Worm (Caenorhabditis elegans) whole organism, L2 larva: Measurements from ENCODE around the gene uroc-1.

Experiments used
- C34F6.9 ChIP-seq: fragments of 150-350 bp; optimal IDR thresholded peaks from 2 replicates; lab custom pipeline; 2014; ENCODE audit warnings: missing biosample characterization, missing genetic modification characterization
- F13H6.1 ChIP-seq: sonication (generic microtip); optimal IDR thresholded peaks from 2 replicates; lab custom pipeline; 2016; ENCODE audit warnings: missing genetic modification characterization, missing compliant biosample characterization
- R02D3.7 ChIP-seq: fragments of 150-350 bp; optimal IDR thresholded peaks from 2 replicates; lab custom pipeline; 2014; ENCODE audit warnings: missing biosample characterization, missing genetic modification characterization
- Y55F3AM.14 ChIP-seq: fragments of 200-800 bp; sonication (Bioruptor generic); optimal IDR thresholded peaks from 2 replicates; lab custom pipeline; 2018; ENCODE audit warnings: mild to moderate bottlenecking, missing genetic modification characterization, missing compliant biosample characterization
- ZK546.5 ChIP-seq: sonication (generic microtip); optimal IDR thresholded peaks from 2 replicates; lab custom pipeline; 2017; ENCODE audit warnings: missing biosample characterization, missing genetic modification characterization
- aly-2 ChIP-seq: fragments of 150-350 bp; optimal IDR thresholded peaks from 2 replicates; lab custom pipeline; 2014; ENCODE audit warnings: missing biosample characterization, missing genetic modification characterization
- ama-1 ChIP-seq: fragments of 150-350 bp; optimal IDR thresholded peaks from 2 replicates; lab custom pipeline; 2018; ENCODE audit warnings: inconsistent platforms
- blmp-1 ChIP-seq: sonication (generic microtip); optimal IDR thresholded peaks from 2 replicates; lab custom pipeline; 2017; ENCODE audit warnings: missing genetic modification characterization, mild to moderate bottlenecking, missing compliant biosample characterization, antibody characterized with exemption, moderate library complexity; ENCODE audit not compliant: insufficient read depth
- ceh-16 ChIP-seq: fragments of 150-350 bp; optimal IDR thresholded peaks from 2 replicates; lab custom pipeline; 2014; ENCODE audit warnings: missing biosample characterization, missing genetic modification characterization
- ceh-82 ChIP-seq: fragments of 150-350 bp; optimal IDR thresholded peaks from 2 replicates; lab custom pipeline; 2014; ENCODE audit warnings: missing biosample characterization, missing genetic modification characterization
- crh-2 ChIP-seq: sonication (generic microtip); optimal IDR thresholded peaks from 2 replicates; lab custom pipeline; 2017; ENCODE audit warnings: missing biosample characterization, missing genetic modification characterization
- dmd-4 ChIP-seq: sonication (generic microtip); optimal IDR thresholded peaks from 2 replicates; lab custom pipeline; 2017; ENCODE audit warnings: missing biosample characterization, missing genetic modification characterization
- egl-27 ChIP-seq: sonication (generic microtip); optimal IDR thresholded peaks from 3 replicates; lab custom pipeline; 2017; ENCODE audit warnings: missing biosample characterization, missing genetic modification reagents, missing genetic modification characterization
- elt-1 ChIP-seq: fragments of 150-350 bp; optimal IDR thresholded peaks from 2 replicates; lab custom pipeline; 2014; ENCODE audit warnings: missing biosample characterization, missing genetic modification characterization
- elt-3 ChIP-seq: sonication (generic microtip); optimal IDR thresholded peaks from 2 replicates; lab custom pipeline; 2017; ENCODE audit warnings: missing biosample characterization, missing genetic modification characterization
- fos-1 ChIP-seq: fragments of 150-350 bp; optimal IDR thresholded peaks from 2 replicates; lab custom pipeline; 2014; ENCODE audit warnings: missing biosample characterization, missing genetic modification characterization
- lin-39 ChIP-seq: fragments of 150-350 bp; optimal IDR thresholded peaks from 2 replicates; lab custom pipeline; 2014; ENCODE audit warnings: missing biosample characterization, missing genetic modification reagents, missing genetic modification characterization
- lsy-2 ChIP-seq, 2 experiments: fragments of 150-350 bp in 1 of 2; sonication (generic microtip) in 1 of 2; optimal IDR thresholded peaks; 2 replicates each; lab custom pipeline; 2014 to 2017; ENCODE audit warnings: missing biosample characterization in 2 of 2, missing genetic modification characterization in 2 of 2
- mbf-1 ChIP-seq: sonication (generic microtip); optimal IDR thresholded peaks from 2 replicates; lab custom pipeline; 2017; ENCODE audit warnings: missing biosample characterization, missing genetic modification characterization
- mdl-1 ChIP-seq, 2 experiments: fragments of 150-350 bp in 1 of 2; sonication (generic microtip) in 1 of 2; optimal IDR thresholded peaks; 2 replicates each; lab custom pipeline; 2017; ENCODE audit warnings: missing biosample characterization in 2 of 2, missing genetic modification characterization in 2 of 2
- nhr-10 ChIP-seq: sonication (generic microtip); optimal IDR thresholded peaks from 2 replicates; lab custom pipeline; 2017; ENCODE audit warnings: missing biosample characterization, missing genetic modification characterization
- nhr-11 ChIP-seq: fragments of 150-350 bp; optimal IDR thresholded peaks from 2 replicates; lab custom pipeline; 2014; ENCODE audit warnings: missing biosample characterization, missing genetic modification characterization
- nhr-12 ChIP-seq: fragments of 150-350 bp; optimal IDR thresholded peaks from 2 replicates; lab custom pipeline; 2014; ENCODE audit warnings: missing biosample characterization, missing genetic modification characterization
- nhr-129 ChIP-seq: fragments of 150-350 bp; optimal IDR thresholded peaks from 2 replicates; lab custom pipeline; 2014; ENCODE audit warnings: missing biosample characterization, missing genetic modification characterization
- nhr-21 ChIP-seq: fragments of 150-350 bp; optimal IDR thresholded peaks from 2 replicates; lab custom pipeline; 2014; ENCODE audit warnings: missing biosample characterization, missing genetic modification characterization
- nhr-23 ChIP-seq: fragments of 150-350 bp; optimal IDR thresholded peaks from 2 replicates; lab custom pipeline; 2014; ENCODE audit warnings: missing biosample characterization, missing genetic modification reagents, missing genetic modification characterization
- nhr-237 ChIP-seq: fragments of 150-350 bp; optimal IDR thresholded peaks from 2 replicates; lab custom pipeline; 2014; ENCODE audit warnings: missing biosample characterization, missing genetic modification characterization
- nhr-25 ChIP-seq: fragments of 150-350 bp; sonication (generic microtip); optimal IDR thresholded peaks from 3 replicates; lab custom pipeline; 2014; ENCODE audit warnings: missing biosample characterization, missing genetic modification characterization
- nhr-6 ChIP-seq: fragments of 150-350 bp; optimal IDR thresholded peaks from 2 replicates; lab custom pipeline; 2014; ENCODE audit warnings: missing biosample characterization, missing genetic modification characterization
- nhr-77 ChIP-seq: fragments of 150-350 bp; optimal IDR thresholded peaks from 2 replicates; lab custom pipeline; 2014; ENCODE audit warnings: missing biosample characterization, missing genetic modification characterization
- peb-1 ChIP-seq: fragments of 150-350 bp; optimal IDR thresholded peaks from 2 replicates; lab custom pipeline; 2014; ENCODE audit warnings: missing biosample characterization, missing genetic modification characterization
- sem-4 ChIP-seq: fragments of 150-350 bp; optimal IDR thresholded peaks from 2 replicates; lab custom pipeline; 2014; ENCODE audit warnings: missing biosample characterization, missing genetic modification reagents, missing genetic modification characterization
- skn-1 ChIP-seq: sonication (generic microtip); optimal IDR thresholded peaks from 2 replicates; lab custom pipeline; 2017; ENCODE audit warnings: missing biosample characterization, missing genetic modification characterization
- sma-3 ChIP-seq: sonication (generic microtip); optimal IDR thresholded peaks from 2 replicates; lab custom pipeline; 2016; ENCODE audit warnings: missing genetic modification reagents, missing genetic modification characterization, missing compliant biosample characterization
- sma-9 ChIP-seq, 2 experiments: fragments of 150-350 bp in 1 of 2; sonication (generic microtip) in 1 of 2; optimal IDR thresholded peaks; 2 replicates each; lab custom pipeline; 2014 to 2016; ENCODE audit warnings: missing genetic modification characterization in 2 of 2, mild to moderate bottlenecking in 1 of 2, missing biosample characterization in 1 of 2, missing compliant biosample characterization in 1 of 2, missing genetic modification reagents in 1 of 2, moderate library complexity in 1 of 2
- snpc-4 ChIP-seq: fragments of 150-350 bp; optimal IDR thresholded peaks from 2 replicates; lab custom pipeline; 2014; ENCODE audit warnings: missing biosample characterization, missing genetic modification characterization
- unc-39 ChIP-seq: fragments of 150-350 bp; optimal IDR thresholded peaks from 2 replicates; lab custom pipeline; 2014; ENCODE audit warnings: missing biosample characterization, missing genetic modification characterization
- unc-55 ChIP-seq: fragments of 150-350 bp; sonication (generic microtip); optimal IDR thresholded peaks from 3 replicates; lab custom pipeline; 2014; ENCODE audit warnings: missing biosample characterization, missing genetic modification reagents, missing genetic modification characterization
- unc-62 ChIP-seq: fragments of 150-350 bp; optimal IDR thresholded peaks from 2 replicates; lab custom pipeline; 2014; ENCODE audit warnings: missing biosample characterization, missing genetic modification reagents, missing genetic modification characterization
- zag-1 ChIP-seq: fragments of 150-350 bp; optimal IDR thresholded peaks from 2 replicates; lab custom pipeline; 2014; ENCODE audit warnings: missing biosample characterization, missing genetic modification characterization
- ztf-1 ChIP-seq: fragments of 200-800 bp; sonication (Bioruptor generic); conservative IDR thresholded peaks from 2 replicates; pipeline ENCODE4 v1.3.6; 2022; ENCODE audit warnings: missing genetic modification characterization, missing compliant biosample characterization
- ztf-11 ChIP-seq: sonication (generic microtip); optimal IDR thresholded peaks from 2 replicates; lab custom pipeline; 2017; ENCODE audit warnings: missing biosample characterization, missing genetic modification characterization
- ztf-4 ChIP-seq: fragments of 150-350 bp; optimal IDR thresholded peaks from 2 replicates; lab custom pipeline; 2014; ENCODE audit warnings: missing biosample characterization, missing genetic modification characterization

Gene uroc-1

ce11 chrIV:16496491-16496890, 46.1 kb downstream of the uroc-1 start:
- peak; percentile 1 for TF ChIP-seq sem-4 (tag; lab: Kevin White, UChicago)
- no peak for TF ChIP-seq ceh-82 (tag; lab: Kevin White, UChicago)
- no peak for TF ChIP-seq nhr-23 (tag; lab: Kevin White, UChicago)
- no peak for TF ChIP-seq mdl-1 (tag; optimal IDR thresholded peaks at IDR 0.05; lab: Kevin White, UChicago)
- peak; percentile 64 for TF ChIP-seq sma-9 (GFP tag; optimal IDR thresholded peaks at IDR 0.05; lab: Kevin White, UChicago)
- TF ChIP-seq sma-9 (tag; optimal IDR thresholded peaks at IDR 0.05; lab: Kevin White, UChicago): no peak
- peak; percentile 76 for TF ChIP-seq nhr-129 (tag; lab: Kevin White, UChicago)
- TF ChIP-seq Y55F3AM.14 (GFP tag; lab: Kevin White, UChicago): no peak
- peak; percentile 37 for TF ChIP-seq C34F6.9 (tag; lab: Kevin White, UChicago)

- no peak for TF ChIP-seq mbf-1
- TF ChIP-seq nhr-12: no peak
- TF ChIP-seq ztf-1 (GFP tag; lab: Robert Waterston, UW): no peak
- TF ChIP-seq ztf-4: no peak
- no peak for TF ChIP-seq ceh-16 (tag; lab: Kevin White, UChicago)
- no peak for TF ChIP-seq elt-1 (tag; lab: Kevin White, UChicago)
- TF ChIP-seq snpc-4: no peak
- TF ChIP-seq mdl-1 (tag; optimal IDR thresholded peaks at IDR 0.05; lab: Kevin White, UChicago): no peak
- no peak for TF ChIP-seq skn-1
- no peak for TF ChIP-seq egl-27 (tag; lab: Kevin White, UChicago)
- TF ChIP-seq nhr-25 (tag; lab: Kevin White, UChicago): no peak
- TF ChIP-seq nhr-10: no peak
- TF ChIP-seq ztf-11 (tag; lab: Kevin White, UChicago): no peak
- no peak for TF ChIP-seq nhr-237 (tag; lab: Kevin White, UChicago)
- no peak for TF ChIP-seq sma-3 (GFP tag; lab: Kevin White, UChicago)
Observed at ce11 chrIV:16494007-16494406, 48.5 kb downstream of the uroc-1 start.

DNA sequence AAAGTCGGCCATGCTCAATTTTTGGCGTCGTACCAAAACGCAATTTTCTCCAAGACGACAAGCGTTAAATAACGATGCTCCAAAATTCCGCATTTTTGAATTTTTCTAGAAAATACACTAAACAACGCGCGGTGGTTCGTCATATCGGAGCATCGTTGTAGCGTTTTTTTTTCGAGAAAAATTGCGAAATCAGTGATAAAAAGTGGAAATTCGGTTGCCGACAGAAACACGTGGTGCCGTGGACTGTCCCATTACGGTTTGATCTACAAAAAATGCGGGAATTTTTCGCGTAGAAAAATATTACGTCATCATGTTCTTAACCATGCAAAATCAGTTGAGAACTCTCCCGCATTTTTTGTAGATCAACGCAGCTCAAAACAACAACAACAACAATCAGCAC, 49.6 kb downstream of the uroc-1 start:
- TF ChIP-seq ceh-82 (tag; lab: Kevin White, UChicago) (no peak), blmp-1 (no peak), egl-27 (tag; lab: Kevin White, UChicago) (no peak), nhr-129 (tag; lab: Kevin White, UChicago) (no peak), nhr-6 (tag; lab: Kevin White, UChicago) (no peak), ztf-1 (GFP tag; lab: Robert Waterston, UW) (no peak), C34F6.9 (tag; lab: Kevin White, UChicago) (no peak), fos-1 (tag; lab: Kevin White, UChicago) (no peak)

DNA sequence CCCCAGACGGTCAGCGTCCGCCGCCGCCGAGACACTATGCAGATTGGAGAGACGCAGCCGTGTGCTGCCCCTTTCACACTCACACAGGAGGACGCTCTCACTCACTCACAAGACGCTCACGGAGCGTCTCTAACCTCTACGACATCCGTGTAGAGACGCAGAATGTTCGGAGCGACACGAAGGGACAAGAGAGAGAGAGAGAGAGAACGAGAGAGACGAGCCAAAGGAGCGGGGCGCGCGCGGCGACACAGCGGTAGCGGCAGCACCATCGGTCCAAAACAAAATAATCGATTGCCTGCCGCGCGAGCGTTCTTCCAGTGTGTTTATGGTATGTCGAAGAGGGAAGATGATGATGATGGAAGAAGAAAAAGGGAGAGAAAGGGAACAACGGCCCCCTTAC, 50.2 kb downstream of the uroc-1 start:
- TF ChIP-seq unc-62 (GFP tag; lab: Kevin White, UChicago) (no peak), elt-1 (tag; lab: Kevin White, UChicago) (no peak), Y55F3AM.14 (GFP tag; lab: Kevin White, UChicago) (peak; percentile 28), skn-1 (peak; percentile 42), ZK546.5 (peak; percentile 45), fos-1 (tag; lab: Kevin White, UChicago) (peak; percentile 84), nhr-23 (tag; lab: Kevin White, UChicago) (no peak), R02D3.7 (tag; lab: Kevin White, UChicago) (no peak), ama-1 (lab: Kevin White, UChicago) (no peak), sma-3 (GFP tag; lab: Kevin White, UChicago) (peak; percentile 92), C34F6.9 (tag; lab: Kevin White, UChicago) (peak; percentile 87), lsy-2 (tag; optimal IDR thresholded peaks at IDR 0.05; lab: Kevin White, UChicago) (peak; percentile 22 to 83), ztf-1 (GFP tag; lab: Robert Waterston, UW) (0 out of 2 replicates have a peak, but pooled peaks have one; percentile 48), ceh-16 (tag; lab: Kevin White, UChicago) (no peak), nhr-12 (no peak), nhr-77 (tag; lab: Kevin White, UChicago) (no peak), ceh-82 (tag; lab: Kevin White, UChicago) (peak; percentile 82), F13H6.1 (tag; lab: Kevin White, UChicago) (peak; percentile 94), nhr-25 (tag; lab: Kevin White, UChicago) (peak; percentile 85), nhr-10 (peak; percentile 23), sem-4 (tag; lab: Kevin White, UChicago) (peak; percentile 84), crh-2 (tag; lab: Kevin White, UChicago) (peak; percentile 81), unc-55 (GFP tag; lab: Kevin White, UChicago) (peak; percentile 88), nhr-11 (tag; lab: Kevin White, UChicago) (no peak), nhr-237 (tag; lab: Kevin White, UChicago) (no peak), nhr-129 (tag; lab: Kevin White, UChicago) (peak; percentile 92), sma-9 (GFP tag; optimal IDR thresholded peaks at IDR 0.05; lab: Kevin White, UChicago) (peak; percentile 90), sma-9 (tag; optimal IDR thresholded peaks at IDR 0.05; lab: Kevin White, UChicago) (no peak), unc-39 (no peak), lin-39 (tag; lab: Kevin White, UChicago) (no peak), ztf-4 (peak; percentile 82), dmd-4 (tag; lab: Kevin White, UChicago) (no peak), nhr-6 (tag; lab: Kevin White, UChicago) (peak; percentile 67), peb-1 (tag; lab: Kevin White, UChicago) (peak; percentile 3), mbf-1 (no peak), nhr-21 (tag; lab: Kevin White, UChicago) (peak; percentile 84), zag-1 (tag; lab: Kevin White, UChicago) (peak; percentile 89), blmp-1 (peak; percentile 50), aly-2 (tag; lab: Kevin White, UChicago) (no peak), elt-3 (tag; lab: Kevin White, UChicago) (no peak), egl-27 (tag; lab: Kevin White, UChicago) (peak; percentile 83)
